Worm (Caenorhabditis elegans) whole organism, L4 larva: Measurements from ENCODE around the gene F21C10.11.
A peak's percentile ranks its signal among the peaks of the same experiment; 100 is the strongest.

Experiments used
- D1046.2 ChIP-seq: fragments of 200-800 bp; sonication (Bioruptor generic); IDR thresholded peaks from 2 replicates; pipeline ENCODE4 v1.3.6; 2022; ENCODE audit warnings: missing genetic modification characterization, missing compliant biosample characterization
- F10B5.3 ChIP-seq: sonication (generic microtip); optimal IDR thresholded peaks from 2 replicates; lab custom pipeline; 2016; ENCODE audit warnings: mild to moderate bottlenecking, missing genetic modification characterization, missing compliant biosample characterization
- F37D6.2 ChIP-seq: sonication (generic microtip); optimal IDR thresholded peaks from 2 replicates; lab custom pipeline; 2016; ENCODE audit warnings: mild to moderate bottlenecking, missing genetic modification characterization, missing compliant biosample characterization
- F44E2.7 ChIP-seq: fragments of 200-800 bp; sonication (Bioruptor generic); IDR thresholded peaks from 2 replicates; pipeline ENCODE4 v2.1.2; 2022; ENCODE audit warnings: missing genetic modification characterization, missing compliant biosample characterization
- T26A8.4 ChIP-seq: fragments of 200-800 bp; sonication (Bioruptor generic); IDR thresholded peaks from 2 replicates; pipeline ENCODE4 v1.3.6; 2022; ENCODE audit warnings: missing genetic modification characterization, missing compliant biosample characterization
- Y105C5A.15 ChIP-seq: fragments of 200-800 bp; sonication (Bioruptor generic); IDR thresholded peaks from 2 replicates; pipeline ENCODE4 v1.3.6; 2022; ENCODE audit warnings: missing genetic modification characterization, missing compliant biosample characterization
- Y5F2A.4 ChIP-seq: fragments of 200-800 bp; sonication (Bioruptor generic); optimal IDR thresholded peaks from 2 replicates; lab custom pipeline; 2018; ENCODE audit warnings: mild to moderate bottlenecking, missing genetic modification characterization, missing compliant biosample characterization
- ZK337.2 ChIP-seq: fragments of 200-800 bp; sonication (Bioruptor generic); IDR thresholded peaks from 2 replicates; pipeline ENCODE4 v1.3.6; 2022; ENCODE audit warnings: missing genetic modification reagents, missing genetic modification characterization, missing compliant biosample characterization
- aha-1 ChIP-seq: fragments of 150-350 bp; peaks from one replicate; lab custom pipeline; 2014; ENCODE audit warnings: missing biosample characterization, missing genetic modification characterization
- attf-4 ChIP-seq: sonication (generic microtip); optimal IDR thresholded peaks from 3 replicates; lab custom pipeline; 2017; ENCODE audit warnings: missing biosample characterization, missing genetic modification characterization
- ceh-20 ChIP-seq: fragments of 200-800 bp; sonication (Bioruptor generic); IDR thresholded peaks from 2 replicates; pipeline ENCODE4 v1.3.6; 2022; ENCODE audit warnings: missing genetic modification reagents, missing genetic modification characterization, missing compliant biosample characterization
- ceh-28 ChIP-seq: fragments of 150-350 bp; optimal IDR thresholded peaks from 2 replicates; lab custom pipeline; 2014; ENCODE audit warnings: missing biosample characterization, missing genetic modification reagents, missing genetic modification characterization
- ceh-32 ChIP-seq: sonication (generic microtip); optimal IDR thresholded peaks from 2 replicates; lab custom pipeline; 2016; ENCODE audit warnings: mild to moderate bottlenecking, missing genetic modification characterization, missing compliant biosample characterization; ENCODE audit not compliant: poor library complexity
- ceh-44 ChIP-seq: fragments of 200-800 bp; sonication (Bioruptor generic); IDR thresholded peaks from 2 replicates; pipeline ENCODE4 v1.3.6; 2022; ENCODE audit warnings: missing genetic modification reagents, missing genetic modification characterization, missing compliant biosample characterization
- ces-1 ChIP-seq: fragments of 150-350 bp; sonication (generic microtip); optimal IDR thresholded peaks from 4 replicates; lab custom pipeline; 2014; ENCODE audit warnings: missing biosample characterization, missing genetic modification reagents, missing genetic modification characterization
- dmd-6 ChIP-seq: fragments of 200-800 bp; sonication (Bioruptor generic); IDR thresholded peaks from 2 replicates; pipeline ENCODE4 v1.3.6; 2022; ENCODE audit warnings: missing genetic modification reagents, missing genetic modification characterization, missing compliant biosample characterization
- dmd-8 ChIP-seq: fragments of 200-800 bp; sonication (Bioruptor generic); IDR thresholded peaks from 2 replicates; pipeline ENCODE4 v1.3.6; 2022; ENCODE audit warnings: missing genetic modification characterization, missing compliant biosample characterization
- dmd-9 ChIP-seq: fragments of 200-800 bp; sonication (Bioruptor generic); IDR thresholded peaks from 2 replicates; pipeline ENCODE4 v1.3.6; 2022; ENCODE audit warnings: missing genetic modification reagents, missing genetic modification characterization, missing compliant biosample characterization
- duxl-1 ChIP-seq: sonication (generic microtip); optimal IDR thresholded peaks from 2 replicates; lab custom pipeline; 2016; ENCODE audit warnings: mild to moderate bottlenecking, missing genetic modification characterization, moderate library complexity, missing compliant biosample characterization; ENCODE audit not compliant: poor library complexity
- fkh-10 ChIP-seq: fragments of 150-350 bp; optimal IDR thresholded peaks from 2 replicates; lab custom pipeline; 2014; ENCODE audit warnings: missing biosample characterization, missing genetic modification reagents, missing genetic modification characterization
- gei-8 ChIP-seq: fragments of 200-800 bp; sonication (Bioruptor generic); optimal IDR thresholded peaks from 2 replicates; lab custom pipeline; 2018; ENCODE audit warnings: mild to moderate bottlenecking, missing genetic modification characterization, missing compliant biosample characterization
- hif-1 ChIP-seq, 2 experiments: sonication (generic microtip); optimal IDR thresholded peaks; 2 replicates each; lab custom pipeline; 2016 to 2017; ENCODE audit warnings: missing compliant biosample characterization in 2 of 2, missing genetic modification characterization in 2 of 2, missing genetic modification reagents in 2 of 2, missing genotype in 2 of 2, mild to moderate bottlenecking in 1 of 2
- hmg-1.1 ChIP-seq: fragments of 200-800 bp; sonication (Bioruptor generic); IDR thresholded peaks from 2 replicates; pipeline ENCODE4 v1.3.6; 2022; ENCODE audit warnings: missing genetic modification reagents, missing genetic modification characterization, missing compliant biosample characterization
- lin-15B ChIP-seq: fragments of 150-350 bp; sonication (generic microtip); optimal IDR thresholded peaks from 3 replicates; lab custom pipeline; 2014; ENCODE audit warnings: missing biosample characterization, missing genetic modification characterization
- lin-29 ChIP-seq: fragments of 200-800 bp; sonication (Bioruptor generic); IDR thresholded peaks from 2 replicates; pipeline ENCODE4 v1.3.6; 2022; ENCODE audit warnings: missing genetic modification reagents, missing genetic modification characterization, missing compliant biosample characterization
- mdt-29 ChIP-seq: fragments of 200-800 bp; sonication (Bioruptor generic); IDR thresholded peaks from 2 replicates; pipeline ENCODE4 v1.3.6; 2022; ENCODE audit warnings: missing genetic modification reagents, missing genetic modification characterization, missing compliant biosample characterization
- mxl-2 ChIP-seq: fragments of 200-800 bp; sonication (Bioruptor generic); conservative IDR thresholded peaks from 2 replicates; pipeline ENCODE4 v1.3.6; 2022; ENCODE audit warnings: missing genetic modification reagents, missing genetic modification characterization, missing compliant biosample characterization
- mxl-3 ChIP-seq: fragments of 200-800 bp; sonication (Bioruptor generic); optimal IDR thresholded peaks from 2 replicates; lab custom pipeline; 2018; ENCODE audit warnings: mild to moderate bottlenecking, missing genetic modification characterization, missing compliant biosample characterization
- nhr-102 ChIP-seq: sonication (generic microtip); optimal IDR thresholded peaks from 2 replicates; lab custom pipeline; 2016; ENCODE audit warnings: mild to moderate bottlenecking, missing genetic modification characterization, moderate library complexity, missing compliant biosample characterization
- nhr-111 ChIP-seq: fragments of 200-800 bp; sonication (Bioruptor generic); optimal IDR thresholded peaks from 2 replicates; lab custom pipeline; 2018; ENCODE audit warnings: mild to moderate bottlenecking, missing genetic modification characterization, missing compliant biosample characterization
- nhr-237 ChIP-seq: sonication (generic microtip); optimal IDR thresholded peaks from 2 replicates; lab custom pipeline; 2017; ENCODE audit warnings: missing biosample characterization, missing genetic modification characterization
- nhr-48 ChIP-seq: sonication (generic microtip); optimal IDR thresholded peaks from 2 replicates; lab custom pipeline; 2016; ENCODE audit warnings: mild to moderate bottlenecking, missing genetic modification characterization, missing compliant biosample characterization
- nhr-6 ChIP-seq: fragments of 150-350 bp; optimal IDR thresholded peaks from 2 replicates; lab custom pipeline; 2014; ENCODE audit warnings: missing biosample characterization, missing genetic modification characterization
- nhr-76 ChIP-seq: fragments of 150-350 bp; optimal IDR thresholded peaks from 2 replicates; lab custom pipeline; 2014; ENCODE audit warnings: missing biosample characterization, missing genetic modification characterization
- pha-4 ChIP-seq, 2 experiments: fragments of 150-350 bp in 1 of 2; fragments of 200-800 bp in 1 of 2; sonication (Bioruptor generic) in 1 of 2; IDR thresholded peaks in 1 of 2; optimal IDR thresholded peaks in 1 of 2; 2 replicates each; pipeline versions ENCODE4 v1.3.6 to Lab custom; 2014 to 2022; ENCODE audit warnings: missing genetic modification characterization in 2 of 2, missing genetic modification reagents in 2 of 2, missing biosample characterization in 1 of 2, missing compliant biosample characterization in 1 of 2
- php-3 ChIP-seq: fragments of 200-800 bp; sonication (Bioruptor generic); IDR thresholded peaks from 2 replicates; pipeline ENCODE4 v1.3.6; 2022; ENCODE audit warnings: missing genetic modification reagents, missing genetic modification characterization, missing compliant biosample characterization
- rbr-2 ChIP-seq: sonication (generic microtip); optimal IDR thresholded peaks from 2 replicates; lab custom pipeline; 2016; ENCODE audit warnings: missing genotype, missing genetic modification characterization, missing compliant biosample characterization
- set-16 ChIP-seq: fragments of 200-800 bp; sonication (Bioruptor generic); IDR thresholded peaks from 2 replicates; pipeline ENCODE4 v1.3.6; 2022; ENCODE audit warnings: missing genetic modification reagents, missing genetic modification characterization, missing compliant biosample characterization
- snpc-1.2 ChIP-seq: fragments of 200-800 bp; sonication (Bioruptor generic); IDR thresholded peaks from 2 replicates; pipeline ENCODE4 v1.3.6; 2022; ENCODE audit warnings: missing genetic modification reagents, missing genetic modification characterization, missing compliant biosample characterization
- tra-1 ChIP-seq: fragments of 200-800 bp; sonication (Bioruptor generic); IDR thresholded peaks from 2 replicates; pipeline ENCODE4 v1.3.6; 2022; ENCODE audit warnings: missing genetic modification reagents, missing genetic modification characterization, missing compliant biosample characterization
- unc-62 ChIP-seq, 3 experiments: fragments of 150-350 bp in 1 of 3; sonication (generic microtip); optimal IDR thresholded peaks in 2 of 3; peaks in 1 of 3; 1 replicate in 1 of 3; 2 replicates in 2 of 3; lab custom pipeline; 2014 to 2017; ENCODE audit warnings: missing biosample characterization in 3 of 3, missing genetic modification characterization in 3 of 3, missing genetic modification reagents in 3 of 3, missing genotype in 1 of 3
- vab-7 ChIP-seq: fragments of 200-800 bp; sonication (Bioruptor generic); IDR thresholded peaks from 2 replicates; pipeline ENCODE4 v1.3.6; 2022; ENCODE audit warnings: missing genetic modification reagents, missing genetic modification characterization, missing compliant biosample characterization
- zag-1 ChIP-seq: fragments of 150-350 bp; optimal IDR thresholded peaks from 2 replicates; lab custom pipeline; 2014; ENCODE audit warnings: missing biosample characterization, missing genetic modification characterization
- zip-11 ChIP-seq: fragments of 200-800 bp; sonication (Bioruptor generic); IDR thresholded peaks from 2 replicates; pipeline ENCODE4 v1.3.6; 2022; ENCODE audit warnings: missing genetic modification characterization, missing compliant biosample characterization
- ztf-11 ChIP-seq: fragments of 150-350 bp; optimal IDR thresholded peaks from 2 replicates; lab custom pipeline; 2014; ENCODE audit warnings: missing biosample characterization, missing genetic modification characterization
- ztf-7 ChIP-seq: fragments of 150-350 bp; optimal IDR thresholded peaks from 2 replicates; lab custom pipeline; 2014; ENCODE audit warnings: missing biosample characterization, missing genetic modification characterization

F21C10.11 gene

DNA sequence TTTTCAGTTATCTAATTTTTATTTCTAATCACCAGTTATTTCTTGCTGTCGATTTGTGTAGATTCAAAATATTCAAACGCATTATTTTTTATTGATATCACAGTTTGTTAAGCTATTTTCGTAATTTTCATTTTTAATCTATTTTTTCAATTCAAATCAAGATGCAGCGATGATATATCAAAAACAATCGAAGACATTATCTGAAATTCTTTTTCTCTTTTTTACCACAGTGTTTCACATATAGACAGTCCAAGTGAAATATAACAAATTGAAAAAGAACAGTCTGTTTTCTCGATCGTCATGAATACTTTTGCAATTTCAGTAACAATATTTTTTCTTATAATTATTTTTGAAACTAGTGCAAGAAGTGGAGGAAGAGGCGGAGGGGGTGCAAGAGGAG lies 2.1 kb downstream of the F21C10.11 start, which contains the start of gene F21C10.5:
Gene F21C10.5 (plus strand): TSS at position 301 of the 400 bp plus-strand sequence.
- TF ChIP-seq mdt-29 (GFP tag; lab: Robert Waterston, UW) (no peak), ZK337.2 (GFP tag; lab: Robert Waterston, UW) (no peak), nhr-48 (tag; lab: Kevin White, UChicago) (no peak), unc-62 (GFP tag; optimal IDR thresholded peaks at IDR 0.05 in 1 of 2; lab: Kevin White, UChicago) (no peak), unc-62 (tag; optimal IDR thresholded peaks at IDR 0.05; lab: Kevin White, UChicago) (no peak), zip-11 (no peak), vab-7 (no peak), dmd-6 (GFP tag; lab: Robert Waterston, UW) (no peak), ztf-11 (tag; lab: Kevin White, UChicago) (no peak), attf-4 (tag; lab: Kevin White, UChicago) (no peak), hmg-1.1 (GFP tag; lab: Robert Waterston, UW) (no peak), nhr-76 (tag; lab: Kevin White, UChicago) (no peak), dmd-9 (GFP tag; lab: Robert Waterston, UW) (no peak), duxl-1 (tag; lab: Kevin White, UChicago) (no peak), gei-8 (no peak), D1046.2 (no peak), Y5F2A.4 (no peak), aha-1 (no peak), ceh-32 (no peak), nhr-6 (tag; lab: Kevin White, UChicago) (no peak)

DNA sequence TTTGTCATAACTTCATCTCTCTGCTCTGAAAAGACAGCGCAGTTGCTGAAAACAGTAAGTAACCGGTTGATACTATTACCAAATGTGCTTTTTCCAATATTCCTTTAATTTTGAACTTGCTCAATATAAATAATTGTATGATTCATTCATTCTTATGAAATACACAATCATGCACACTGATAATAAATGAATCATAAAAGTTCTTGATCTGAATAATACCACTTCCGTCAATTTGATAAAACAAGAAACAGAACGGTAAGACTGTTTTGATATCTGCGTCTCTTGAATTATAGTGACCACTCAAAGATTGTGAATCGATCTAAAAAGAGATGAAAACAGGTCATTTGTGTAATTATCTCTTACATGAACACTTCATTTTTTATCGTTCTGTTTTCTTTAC lies 3.0 kb downstream of the F21C10.11 start, which contains the start of gene F21C10.4:
Gene F21C10.4 (plus strand): TSS at position 301 of the 400 bp plus-strand sequence.
- TF ChIP-seq lin-15B (tag; lab: Kevin White, UChicago): no peak
- TF ChIP-seq nhr-6 (tag; lab: Kevin White, UChicago): no peak
- no peak for TF ChIP-seq nhr-237
- TF ChIP-seq F10B5.3 (tag; lab: Kevin White, UChicago): no peak
- TF ChIP-seq unc-62 (GFP tag; optimal IDR thresholded peaks at IDR 0.05 in 1 of 2; lab: Kevin White, UChicago): no peak
- no peak for TF ChIP-seq unc-62 (tag; optimal IDR thresholded peaks at IDR 0.05; lab: Kevin White, UChicago)
- no peak for TF ChIP-seq F44E2.7 (GFP tag; lab: Robert Waterston, UW)
- no peak for TF ChIP-seq ZK337.2 (GFP tag; lab: Robert Waterston, UW)
- TF ChIP-seq mxl-2: no peak
- TF ChIP-seq ceh-28 (tag; lab: Kevin White, UChicago): no peak
- TF ChIP-seq Y105C5A.15: no peak
- TF ChIP-seq ceh-20 (GFP tag; lab: Robert Waterston, UW): no peak
- TF ChIP-seq lin-29 (GFP tag; lab: Robert Waterston, UW): no peak
- TF ChIP-seq nhr-76 (tag; lab: Kevin White, UChicago): no peak
- TF ChIP-seq tra-1 (GFP tag; lab: Robert Waterston, UW): no peak

DNA sequence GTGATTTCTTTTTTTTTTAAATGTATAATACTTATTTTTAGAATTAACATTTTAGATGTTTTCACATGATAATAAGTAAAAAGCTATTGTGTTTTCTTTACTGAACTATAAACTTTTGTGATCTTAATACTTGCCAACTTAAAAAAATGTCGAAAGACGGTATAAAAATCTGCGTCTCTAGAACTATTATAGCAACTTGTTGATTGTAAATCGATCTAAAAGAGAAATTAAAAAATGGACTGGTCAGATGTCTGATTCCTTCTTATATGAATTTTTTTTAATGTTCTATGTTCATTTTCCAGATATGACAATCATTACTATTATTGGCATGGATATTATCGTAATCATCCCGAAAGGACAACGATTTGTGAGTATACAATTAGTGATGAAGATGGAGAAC lies 4.5 kb downstream of the F21C10.11 start, which contains the start of gene F21C10.3:
Gene F21C10.3 (plus strand): TSS at position 301 of the 400 bp plus-strand sequence.
- TF ChIP-seq ztf-7 (tag; lab: Kevin White, UChicago) (no peak), aha-1 (peak; percentile 13)

DNA sequence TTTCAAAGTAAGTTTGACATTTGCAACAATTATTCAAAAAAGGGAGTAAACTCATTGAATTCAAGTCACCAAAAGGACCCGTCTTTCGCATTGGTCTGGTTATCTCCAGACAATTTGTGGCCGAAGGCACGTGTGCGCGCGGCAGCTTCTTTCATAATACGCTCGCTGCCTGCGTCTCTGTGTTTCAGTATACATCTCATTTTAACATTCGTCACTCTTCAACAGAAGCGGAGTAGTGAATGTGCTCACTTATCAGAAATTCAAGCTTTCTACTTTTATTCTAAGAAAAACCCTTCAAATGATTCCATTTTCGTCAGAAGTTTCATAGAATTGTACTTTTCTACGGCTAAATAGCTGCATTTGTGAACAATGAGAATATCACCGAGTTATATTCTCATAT lies 5.3 kb downstream of the F21C10.11 start:
- TF ChIP-seq fkh-10 (GFP tag; lab: Kevin White, UChicago) (peak; percentile 15), F37D6.2 (peak; percentile 11), snpc-1.2 (GFP tag; lab: Robert Waterston, UW) (peak; percentile 45; the same call in 1 of the 2 replicates), set-16 (GFP tag; lab: Robert Waterston, UW) (no peak), php-3 (GFP tag; lab: Robert Waterston, UW) (no peak), hif-1 (tag; optimal IDR thresholded peaks at IDR 0.05; lab: Kevin White, UChicago) (no peak), pha-4 (GFP tag; IDR thresholded peaks at IDR 0.05; lab: Robert Waterston, UW) (no peak), pha-4 (tag; optimal IDR thresholded peaks at IDR 0.05; lab: Kevin White, UChicago) (no peak), rbr-2 (tag; lab: Kevin White, UChicago) (no peak), ces-1 (GFP tag; lab: Kevin White, UChicago) (peak; percentile 44), nhr-111 (GFP tag; lab: Kevin White, UChicago) (no peak), zag-1 (tag; lab: Kevin White, UChicago) (no peak), Y105C5A.15 (no peak), nhr-102 (tag; lab: Kevin White, UChicago) (no peak), dmd-8 (GFP tag; lab: Robert Waterston, UW) (no peak), mxl-3 (GFP tag; lab: Kevin White, UChicago) (peak; percentile 77), nhr-48 (tag; lab: Kevin White, UChicago) (peak; percentile 41), T26A8.4 (GFP tag; lab: Robert Waterston, UW) (no peak), ceh-44 (GFP tag; lab: Robert Waterston, UW) (no peak)
